Worm (Caenorhabditis elegans): ENCODE measurements around the gene srh-214.

- TF ChIP-seq ztf-4 (tag; optimal IDR thresholded peaks at IDR 0.05) (no peak), nhr-28 (tag; optimal IDR thresholded peaks at IDR 0.05) (no peak), nhr-237 (tag; optimal IDR thresholded peaks at IDR 0.05) (no peak), ama-1 (optimal IDR thresholded peaks at IDR 0.05) (no peak), lin-39 (tag; optimal IDR thresholded peaks at IDR 0.05) (no peak), ZK546.5 (tag; optimal IDR thresholded peaks at IDR 0.05) (no peak), snpc-4 (tag; optimal IDR thresholded peaks at IDR 0.05) (no peak), ceh-16 (tag; optimal IDR thresholded peaks at IDR 0.05) (no peak), nhr-23 (tag; optimal IDR thresholded peaks at IDR 0.05) (no peak), nhr-11 (tag; optimal IDR thresholded peaks at IDR 0.05) (no peak), nhr-77 (tag; optimal IDR thresholded peaks at IDR 0.05) (no peak)
These were observed 44.7 kb downstream of the srh-214 start for ce11 chrV:16784806-16785205.

Measured in whole organism, L3 larva.